Worm (Caenorhabditis elegans): ENCODE measurements around the gene F47D2.11.

Gene F47D2.11

DNA sequence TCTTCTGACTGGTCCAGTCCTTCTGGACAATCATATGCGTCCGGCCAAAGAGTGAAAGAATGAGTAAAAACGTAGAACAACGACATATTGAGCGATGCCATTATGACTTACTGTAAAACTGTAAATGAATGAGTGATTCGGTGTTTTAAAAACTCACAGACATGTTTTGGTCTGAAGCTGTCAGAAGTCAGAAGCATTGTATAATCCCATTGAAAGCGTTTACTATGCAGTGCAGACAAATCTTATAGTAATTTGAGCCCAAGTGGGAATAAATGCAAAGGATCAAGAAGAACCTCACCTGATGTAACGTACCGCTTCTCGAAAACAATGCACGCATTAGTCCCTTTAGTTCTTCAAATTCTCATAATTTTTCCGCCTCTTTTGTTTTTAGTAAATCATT lies 35.7 kb downstream of the F47D2.11 start, which contains the start of gene srt-3:
TSS of gene srt-3 (minus strand) at position 101 of the 400 bp plus-strand sequence.
- TF ChIP-seq tbx-2 (tag; optimal IDR thresholded peaks at IDR 0.05) (no peak), pag-3 (tag; optimal IDR thresholded peaks at IDR 0.05; ENCODE audit: borderline replicate concordance) (no peak), ref-2 (tag; optimal IDR thresholded peaks at IDR 0.05) (no peak), ceh-45 (GFP tag; IDR thresholded peaks at IDR 0.05) (no peak), fax-1 (tag; optimal IDR thresholded peaks at IDR 0.05) (no peak), madf-2 (tag; optimal IDR thresholded peaks at IDR 0.05) (no peak), rnt-1 (tag; optimal IDR thresholded peaks at IDR 0.05) (no peak), ceh-19 (GFP tag; optimal IDR thresholded peaks at IDR 0.05) (no peak), ceh-31 (tag; optimal IDR thresholded peaks at IDR 0.05) (no peak)

DNA sequence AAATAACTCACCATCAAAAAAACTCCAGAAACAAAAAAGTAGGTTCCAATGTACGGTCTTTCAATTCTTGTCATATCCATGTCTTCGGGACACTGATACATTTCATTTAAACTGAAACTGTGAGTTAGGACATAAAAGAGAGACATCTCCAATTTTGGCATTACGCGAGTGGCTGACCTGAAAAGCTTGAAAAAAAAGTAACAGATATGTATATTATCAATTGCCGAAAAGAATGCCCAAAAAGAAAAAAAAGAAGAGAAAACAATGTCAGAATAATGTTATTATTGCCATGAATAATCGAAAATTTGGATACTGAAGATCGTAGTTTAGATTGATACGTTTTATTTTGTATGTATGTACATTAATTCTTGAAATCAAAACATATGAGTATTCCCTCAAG lies 39.3 kb downstream of the F47D2.11 start, which contains the start of gene srt-14:
TSS of gene srt-14 (minus strand) at position 101 of the 400 bp plus-strand sequence.
- TF ChIP-seq sox-2 (GFP tag; IDR thresholded peaks at IDR 0.05) (no peak), hlh-6 (tag; optimal IDR thresholded peaks at IDR 0.05) (no peak), ceh-22 (tag; optimal IDR thresholded peaks at IDR 0.05) (no peak), ttx-3 (tag; optimal IDR thresholded peaks at IDR 0.05) (no peak), tbx-2 (tag; optimal IDR thresholded peaks at IDR 0.05) (no peak), ceh-34 (tag; optimal IDR thresholded peaks at IDR 0.05) (no peak), ceh-6 (GFP tag; optimal IDR thresholded peaks at IDR 0.05) (no peak), nfya-1 (tag; optimal IDR thresholded peaks at IDR 0.05) (no peak), hlh-15 (tag; optimal IDR thresholded peaks at IDR 0.05) (no peak), ref-2 (tag; optimal IDR thresholded peaks at IDR 0.05) (no peak), ceh-18 (tag; optimal IDR thresholded peaks at IDR 0.05) (no peak), elt-2 (tag; optimal IDR thresholded peaks at IDR 0.05) (no peak), fkh-10 (GFP tag; optimal IDR thresholded peaks at IDR 0.05) (no peak)

DNA sequence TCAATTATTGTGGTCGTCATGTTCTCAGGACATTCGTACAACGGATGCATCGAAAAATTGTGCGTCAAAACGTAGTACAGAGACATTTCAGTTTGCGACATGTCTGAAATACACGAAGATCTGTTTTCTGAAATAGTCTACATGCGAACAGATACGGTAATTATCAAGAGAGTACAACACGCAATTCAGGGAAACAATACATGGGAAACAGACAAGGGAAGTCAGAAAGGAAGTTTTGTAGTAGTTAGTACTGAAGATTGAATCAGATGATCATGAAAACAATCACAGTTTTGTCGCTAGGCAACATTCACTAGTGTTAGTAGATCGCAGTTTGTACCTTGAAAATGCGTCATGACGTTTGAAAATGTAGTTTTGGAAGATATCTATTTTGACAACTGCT lies 45.8 kb downstream of the F47D2.11 start, which contains the start of gene srt-13:
TSS of gene srt-13 (minus strand) at position 101 of the 400 bp plus-strand sequence.
- TF ChIP-seq sox-2 (GFP tag; IDR thresholded peaks at IDR 0.05): no peak
- no peak for TF ChIP-seq che-1 (tag; optimal IDR thresholded peaks at IDR 0.05)
- no peak for TF ChIP-seq ceh-6 (GFP tag; optimal IDR thresholded peaks at IDR 0.05)
- TF ChIP-seq ceh-9 (tag; optimal IDR thresholded peaks at IDR 0.05): no peak
- no peak for TF ChIP-seq pha-4 (tag; optimal IDR thresholded peaks at IDR 0.05)
- TF ChIP-seq ceh-19 (GFP tag; optimal IDR thresholded peaks at IDR 0.05): no peak
- TF ChIP-seq hlh-6 (tag; optimal IDR thresholded peaks at IDR 0.05): no peak
- TF ChIP-seq C38D4.7 (GFP tag; optimal IDR thresholded peaks at IDR 0.05): no peak
- no peak for TF ChIP-seq C08G9.2 (tag; optimal IDR thresholded peaks at IDR 0.05)
- no peak for TF ChIP-seq fkh-6 (tag; optimal IDR thresholded peaks at IDR 0.05)
- no peak for TF ChIP-seq dve-1 (tag; optimal IDR thresholded peaks at IDR 0.05)
- no peak for TF ChIP-seq ceh-18 (tag; optimal IDR thresholded peaks at IDR 0.05)

DNA sequence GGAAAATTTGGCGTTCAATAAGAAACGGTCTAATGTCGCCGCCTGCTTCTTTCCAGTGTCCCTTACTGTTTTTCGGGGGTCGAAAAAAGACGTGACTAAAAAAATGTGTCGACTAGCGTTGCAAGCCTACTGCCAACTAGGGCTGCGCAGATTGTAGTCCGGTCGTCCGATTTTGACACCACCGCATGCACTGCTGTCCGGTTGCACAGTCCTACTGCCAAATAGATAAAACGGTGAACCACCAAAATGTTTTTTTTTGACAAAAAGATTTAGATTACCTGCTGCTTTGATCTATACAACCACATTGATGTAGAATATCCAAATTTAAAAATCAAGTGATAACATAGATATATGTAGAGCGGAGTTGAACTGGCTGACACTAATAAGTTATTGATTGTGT lies 47.5 kb downstream of the F47D2.11 start:
- TF ChIP-seq elt-2 (tag; optimal IDR thresholded peaks at IDR 0.05) (no peak), zip-5 (tag; optimal IDR thresholded peaks at IDR 0.05) (no peak), K09A11.1 (tag; optimal IDR thresholded peaks at IDR 0.05; ENCODE audit: insufficient read depth) (no peak), ceh-45 (GFP tag; IDR thresholded peaks at IDR 0.05) (no peak), ceh-24 (tag; optimal IDR thresholded peaks at IDR 0.05) (no peak), nfya-1 (tag; optimal IDR thresholded peaks at IDR 0.05) (no peak), hlh-30 (tag; optimal IDR thresholded peaks at IDR 0.05; ENCODE audit: insufficient read depth) (no peak), syd-9 (tag; optimal IDR thresholded peaks at IDR 0.05) (no peak), ceh-19 (GFP tag; optimal IDR thresholded peaks at IDR 0.05) (no peak), dmd-4 (tag; optimal IDR thresholded peaks at IDR 0.05; ENCODE audit: borderline replicate concordance) (no peak), nhr-11 (tag; optimal IDR thresholded peaks at IDR 0.05) (no peak), ceh-48 (tag; optimal IDR thresholded peaks at IDR 0.05) (no peak), gmeb-2 (tag; optimal IDR thresholded peaks at IDR 0.05) (no peak), unc-42 (tag; optimal IDR thresholded peaks at IDR 0.05) (no peak), F13H6.1 (tag; optimal IDR thresholded peaks at IDR 0.05) (no peak), eyg-1 (tag; optimal IDR thresholded peaks at IDR 0.05) (no peak), ttx-3 (tag; optimal IDR thresholded peaks at IDR 0.05) (no peak)
